Worm (Caenorhabditis elegans): Measurements from ENCODE around the gene F11G11.14.

- TF ChIP-seq unc-62 (GFP tag; optimal IDR thresholded peaks at IDR 0.05), result no peak
- no peak for TF ChIP-seq snpc-4 (tag; optimal IDR thresholded peaks at IDR 0.05)
- TF ChIP-seq R02D3.7 (tag; optimal IDR thresholded peaks at IDR 0.05), result no peak
Measured at ce11 chrII:4883412-4883811, 19.9 kb downstream of the F11G11.14 start, which contains the start of gene gst-8.

All from whole organism, L2 larva.